Fruit fly (Drosophila melanogaster) whole organism, embryonic: ENCODE results near the gene HDAC6.

ENCODE experiments used
- Adf1 ChIP-seq: fragments of 200-800 bp; sonication (Bioruptor generic); IDR thresholded peaks from 2 replicates; pipeline ENCODE4 v1.3.6; 2022; ENCODE audit warnings: missing biosample characterization, missing genetic modification characterization
- Aef1 ChIP-seq: fragments of 200-800 bp; sonication (Bioruptor generic); IDR thresholded peaks from 3 replicates; pipeline ENCODE4 v1.3.6; 2022; ENCODE audit warnings: missing biosample characterization, missing genetic modification characterization
- Atf-2 ChIP-seq: fragments of 200-800 bp; sonication (Bioruptor generic); optimal IDR thresholded peaks from 2 replicates; lab custom pipeline; 2016; ENCODE audit warnings: missing biosample characterization, missing genetic modification characterization
- CG10321 ChIP-seq: fragments of 200-800 bp; sonication (Bioruptor generic); IDR thresholded peaks from 2 replicates; pipeline ENCODE4 v1.3.6; 2022; ENCODE audit warnings: missing biosample characterization, missing genetic modification characterization
- CG12391 ChIP-seq: fragments of 200-800 bp; sonication (Bioruptor generic); optimal IDR thresholded peaks from 3 replicates; lab custom pipeline; 2018; ENCODE audit warnings: missing biosample characterization, mild to moderate bottlenecking, missing genetic modification characterization, moderate library complexity
- CG13123 ChIP-seq: fragments of 200-800 bp; sonication (Bioruptor generic); optimal IDR thresholded peaks from 2 replicates; lab custom pipeline; 2016; ENCODE audit warnings: missing biosample characterization, missing genetic modification characterization
- CG13624 ChIP-seq: fragments of 200-800 bp; sonication (Bioruptor generic); optimal IDR thresholded peaks from 2 replicates; lab custom pipeline; 2016; ENCODE audit warnings: missing biosample characterization, missing genetic modification characterization
- CG14860 ChIP-seq: fragments of 200-800 bp; sonication (Bioruptor generic); IDR thresholded peaks from 3 replicates; pipeline ENCODE4 v1.3.6; 2022; ENCODE audit warnings: missing biosample characterization, missing genetic modification characterization; ENCODE audit not compliant: partially characterized antibody
- CG14965 ChIP-seq: fragments of 200-800 bp; sonication (Bioruptor generic); optimal IDR thresholded peaks from 2 replicates; lab custom pipeline; 2016; ENCODE audit warnings: missing biosample characterization, missing genetic modification characterization, borderline replicate concordance
- CG15601 ChIP-seq: fragments of 200-800 bp; sonication (Bioruptor generic); optimal IDR thresholded peaks from 3 replicates; lab custom pipeline; 2019; ENCODE audit warnings: missing biosample characterization, mild to moderate bottlenecking, missing genetic modification characterization, moderate library complexity
- CG17328 ChIP-seq: fragments of 200-800 bp; sonication (Bioruptor generic); IDR thresholded peaks from 2 replicates; pipeline ENCODE4 v1.3.6; 2022; ENCODE audit warnings: missing biosample characterization, missing genetic modification characterization
- CG17385 ChIP-seq: fragments of 200-800 bp; sonication (Bioruptor generic); optimal IDR thresholded peaks from 3 replicates; lab custom pipeline; 2018; ENCODE audit warnings: missing biosample characterization, mild to moderate bottlenecking, missing genetic modification characterization
- CG2116 ChIP-seq: fragments of 200-800 bp; sonication (Bioruptor generic); optimal IDR thresholded peaks from 3 replicates; lab custom pipeline; 2018; ENCODE audit warnings: missing biosample characterization, mild to moderate bottlenecking, missing genetic modification characterization
- CG30403 ChIP-seq: fragments of 200-800 bp; sonication (Bioruptor generic); optimal IDR thresholded peaks from 3 replicates; lab custom pipeline; 2016; ENCODE audit warnings: missing biosample characterization, missing genetic modification characterization
- CG30431 ChIP-seq: fragments of 200-800 bp; sonication (Bioruptor generic); optimal IDR thresholded peaks from 2 replicates; lab custom pipeline; 2017; ENCODE audit warnings: missing biosample characterization, missing genetic modification characterization
- CG31441 ChIP-seq: fragments of 200-800 bp; sonication (Bioruptor generic); IDR thresholded peaks from 2 replicates; pipeline ENCODE4 v1.3.6; 2022; ENCODE audit warnings: missing biosample characterization, missing genetic modification characterization
- CG32772 ChIP-seq: fragments of 200-800 bp; sonication (Bioruptor generic); IDR thresholded peaks from 2 replicates; pipeline ENCODE4 v1.3.6; 2022; ENCODE audit warnings: missing biosample characterization, missing genetic modification characterization
- CG3407 ChIP-seq: fragments of 200-800 bp; sonication (Bioruptor generic); optimal IDR thresholded peaks from 2 replicates; lab custom pipeline; 2018; ENCODE audit warnings: missing biosample characterization, mild to moderate bottlenecking, missing genetic modification characterization
- CG3847 ChIP-seq: fragments of 200-800 bp; sonication (Bioruptor generic); IDR thresholded peaks from 2 replicates; pipeline ENCODE4 v1.3.6; 2022; ENCODE audit warnings: missing biosample characterization, missing genetic modification characterization
- CG4707 ChIP-seq: fragments of 200-800 bp; sonication (Bioruptor generic); optimal IDR thresholded peaks from 2 replicates; lab custom pipeline; 2018; ENCODE audit warnings: missing biosample characterization, mild to moderate bottlenecking, missing genetic modification characterization, moderate library complexity
- CG5953 ChIP-seq: fragments of 200-800 bp; sonication (Bioruptor generic); IDR thresholded peaks from 2 replicates; pipeline ENCODE4 v1.3.6; 2022; ENCODE audit warnings: missing biosample characterization, missing genetic modification characterization
- CG7271 ChIP-seq: fragments of 200-800 bp; sonication (Bioruptor generic); optimal IDR thresholded peaks from 2 replicates; lab custom pipeline; 2018; ENCODE audit warnings: missing biosample characterization, mild to moderate bottlenecking, missing genetic modification characterization, moderate library complexity
- CG7556 ChIP-seq: fragments of 200-800 bp; sonication (Bioruptor generic); optimal IDR thresholded peaks from 2 replicates; lab custom pipeline; 2017; ENCODE audit warnings: missing biosample characterization, mild to moderate bottlenecking, missing genetic modification characterization
- CG9876 ChIP-seq: fragments of 200-800 bp; sonication (Bioruptor generic); optimal IDR thresholded peaks from 2 replicates; lab custom pipeline; 2016; ENCODE audit warnings: missing biosample characterization, missing genetic modification characterization
- CTCF ChIP-seq: fragments of 200-800 bp; sonication (Bioruptor generic); optimal IDR thresholded peaks from 2 replicates; lab custom pipeline; 2017; ENCODE audit warnings: missing biosample characterization, mild to moderate bottlenecking, missing genetic modification characterization, moderate library complexity
- ERR ChIP-seq: fragments of 200-800 bp; sonication (Bioruptor generic); optimal IDR thresholded peaks from 2 replicates; lab custom pipeline; 2016; ENCODE audit warnings: missing biosample characterization, missing genetic modification characterization
- Fer1 ChIP-seq: fragments of 200-800 bp; sonication (Bioruptor generic); optimal IDR thresholded peaks from 2 replicates; lab custom pipeline; 2017; ENCODE audit warnings: missing biosample characterization, mild to moderate bottlenecking, missing genetic modification characterization
- HLH54F ChIP-seq: fragments of 200-800 bp; sonication (Bioruptor generic); optimal IDR thresholded peaks from 3 replicates; lab custom pipeline; 2016; ENCODE audit warnings: missing biosample characterization, missing genetic modification characterization
- Hr3 ChIP-seq: fragments of 200-800 bp; sonication (Bioruptor generic); optimal IDR thresholded peaks from 3 replicates; lab custom pipeline; 2016; ENCODE audit warnings: missing biosample characterization, missing genetic modification characterization
- NfI ChIP-seq: fragments of 200-800 bp; sonication (Bioruptor generic); optimal IDR thresholded peaks from 3 replicates; lab custom pipeline; 2018; ENCODE audit warnings: missing biosample characterization, mild to moderate bottlenecking, missing genetic modification characterization, moderate library complexity
- Oaz ChIP-seq: fragments of 200-800 bp; sonication (Bioruptor generic); IDR thresholded peaks from 2 replicates; pipeline ENCODE4 v1.3.6; 2022; ENCODE audit warnings: missing biosample characterization, missing genetic modification characterization
- Six4 ChIP-seq: fragments of 200-800 bp; sonication (Bioruptor generic); optimal IDR thresholded peaks from 2 replicates; lab custom pipeline; 2016; ENCODE audit warnings: missing biosample characterization, missing genetic modification characterization
- TFAM ChIP-seq: fragments of 200-800 bp; sonication (Bioruptor generic); optimal IDR thresholded peaks from 2 replicates; lab custom pipeline; 2017; ENCODE audit warnings: missing biosample characterization, missing genetic modification characterization, inconsistent platforms
- bbx ChIP-seq: fragments of 200-800 bp; sonication (Bioruptor generic); IDR thresholded peaks from 2 replicates; pipeline ENCODE4 v1.3.6; 2022; ENCODE audit warnings: missing biosample characterization, missing genetic modification characterization; ENCODE audit not compliant: partially characterized antibody
- br ChIP-seq: fragments of >200 bp; optimal IDR thresholded peaks from 2 replicates; lab custom pipeline; 2017
- caup ChIP-seq: fragments of 200-800 bp; sonication (Bioruptor generic); optimal IDR thresholded peaks from 3 replicates; lab custom pipeline; 2017; ENCODE audit warnings: missing biosample characterization, mild to moderate bottlenecking, missing genetic modification characterization, moderate library complexity; ENCODE audit not compliant: severe bottlenecking
- chif ChIP-seq, 2 experiments: fragments of 200-800 bp; sonication (Bioruptor generic); optimal IDR thresholded peaks; 3 replicates each; lab custom pipeline; 2016; ENCODE audit warnings: missing biosample characterization in 2 of 2, missing genetic modification characterization in 2 of 2
- fd64A ChIP-seq: fragments of 200-800 bp; sonication (Bioruptor generic); optimal IDR thresholded peaks from 3 replicates; lab custom pipeline; 2018; ENCODE audit warnings: missing biosample characterization, mild to moderate bottlenecking, missing genetic modification characterization
- fu2 ChIP-seq: fragments of 200-800 bp; sonication (Bioruptor generic); optimal IDR thresholded peaks from 2 replicates; lab custom pipeline; 2016; ENCODE audit warnings: missing biosample characterization, missing genetic modification characterization
- hbn ChIP-seq: fragments of 200-800 bp; sonication (Bioruptor generic); IDR thresholded peaks from 2 replicates; pipeline ENCODE4 v1.3.6; 2022; ENCODE audit warnings: missing biosample characterization, missing genetic modification characterization; ENCODE audit not compliant: partially characterized antibody
- pzg ChIP-seq: fragments of 200-800 bp; sonication (Bioruptor generic); optimal IDR thresholded peaks from 3 replicates; lab custom pipeline; 2018; ENCODE audit warnings: missing biosample characterization, mild to moderate bottlenecking, missing genetic modification characterization, moderate library complexity
- rib ChIP-seq: fragments of 200-800 bp; sonication (Bioruptor generic); IDR thresholded peaks from 2 replicates; pipeline ENCODE4 v1.3.6; 2022; ENCODE audit warnings: missing biosample characterization, missing genetic modification characterization
- scrt ChIP-seq: fragments of 200-800 bp; sonication (Bioruptor generic); optimal IDR thresholded peaks from 2 replicates; lab custom pipeline; 2018; ENCODE audit warnings: missing biosample characterization, mild to moderate bottlenecking, missing genetic modification characterization, moderate library complexity
- slp2 ChIP-seq: fragments of 200-800 bp; sonication (Bioruptor generic); optimal IDR thresholded peaks from 2 replicates; lab custom pipeline; 2016; ENCODE audit warnings: missing biosample characterization, missing genetic modification characterization
- sob ChIP-seq: fragments of 200-800 bp; sonication (Bioruptor generic); IDR thresholded peaks from 2 replicates; pipeline ENCODE4 v1.3.6; 2022; ENCODE audit warnings: missing biosample characterization, missing genetic modification characterization
- tin ChIP-seq: fragments of 200-800 bp; sonication (Bioruptor generic); optimal IDR thresholded peaks from 3 replicates; lab custom pipeline; 2016; ENCODE audit warnings: missing biosample characterization, missing genetic modification characterization
- tio ChIP-seq: fragments of 200-800 bp; sonication (Bioruptor generic); optimal IDR thresholded peaks from 2 replicates; lab custom pipeline; 2017; ENCODE audit warnings: missing biosample characterization, missing genetic modification characterization, inconsistent platforms
- tll ChIP-seq, 2 experiments: fragments of 200-800 bp in 1 of 2; fragments of >200 bp in 1 of 2; sonication (Bioruptor generic) in 1 of 2; optimal IDR thresholded peaks; 2 replicates each; lab custom pipeline; 2017 to 2019; ENCODE audit warnings: missing biosample characterization in 2 of 2, missing genetic modification characterization in 2 of 2, mild to moderate bottlenecking in 1 of 2, moderate library complexity in 1 of 2
- tna ChIP-seq: fragments of 200-800 bp; sonication (Bioruptor generic); IDR thresholded peaks from 2 replicates; pipeline ENCODE4 v1.3.6; 2022; ENCODE audit warnings: missing biosample characterization, missing genetic modification characterization; ENCODE audit not compliant: partially characterized antibody
- usp ChIP-seq: fragments of >200 bp; optimal IDR thresholded peaks from 2 replicates; lab custom pipeline; 2017; ENCODE audit warnings: missing biosample characterization, missing genetic modification characterization

Gene HDAC6

DNA sequence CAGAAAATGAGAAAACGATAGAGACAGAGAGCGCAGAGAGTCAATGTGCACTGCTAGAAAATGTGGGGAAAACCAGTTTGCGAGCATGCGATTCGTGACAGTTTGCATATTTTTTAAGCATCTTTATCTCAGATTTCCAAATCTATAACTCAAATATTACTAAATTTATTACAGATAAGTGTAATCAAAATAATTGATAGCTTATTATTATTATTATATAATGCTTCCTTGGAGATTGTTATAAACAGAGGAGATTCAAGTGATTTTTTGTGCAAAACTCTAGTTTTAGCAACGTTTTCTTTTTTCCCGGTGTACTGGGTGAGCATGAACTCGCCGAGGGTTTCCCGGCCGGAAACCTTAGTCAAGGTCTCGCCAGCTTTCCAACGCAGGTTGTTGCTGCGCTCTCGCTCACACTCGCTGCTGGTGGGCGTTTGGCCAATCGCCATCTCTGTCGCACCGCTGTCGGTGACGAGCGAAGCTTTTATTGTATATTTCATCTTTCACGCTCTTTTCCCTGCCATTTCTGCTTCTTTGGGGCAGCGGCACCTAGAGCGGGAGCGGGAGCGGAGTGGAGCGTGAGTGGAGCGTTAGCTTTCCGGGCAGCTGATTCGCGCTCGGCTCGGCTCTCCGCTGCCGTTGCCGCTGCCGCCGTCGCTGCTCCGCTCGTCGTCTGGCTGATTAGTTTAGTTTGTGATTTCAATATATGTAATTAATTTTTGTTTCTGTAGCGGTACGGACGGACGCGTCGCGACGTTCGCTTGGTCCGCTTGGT, 34.6 kb upstream of the HDAC6 start (continued):
- TF ChIP-seq Hr3: peak; percentile 97
- peak; percentile 99 for TF ChIP-seq CG7556 (GFP tag; lab: Kevin White, UChicago)
- TF ChIP-seq CG15601 (tag; lab: Kevin White, UChicago): peak; percentile 97
- peak; percentile 97 for TF ChIP-seq tio
- peak; percentile 95 for TF ChIP-seq Oaz (GFP tag; lab: Robert Waterston, UW)
- peak; percentile 76 for TF ChIP-seq fu2 (GFP tag; lab: Kevin White, UChicago)
- no peak for TF ChIP-seq tll (GFP tag; optimal IDR thresholded peaks at IDR 0.05; lab: Kevin White, UChicago)
- TF ChIP-seq caup (GFP tag; lab: Kevin White, UChicago): peak; percentile 98
- TF ChIP-seq Aef1 (GFP tag; lab: Robert Waterston, UW): peak; percentile 97
- no peak for TF ChIP-seq ERR (GFP tag; lab: Kevin White, UChicago)
- TF ChIP-seq NfI (GFP tag; lab: Kevin White, UChicago): peak; percentile 98
- TF ChIP-seq Six4: peak; percentile 94
- TF ChIP-seq tin (GFP tag; lab: Kevin White, UChicago): peak; percentile 95
- peak; percentile 96 for TF ChIP-seq CG30431
- TF ChIP-seq slp2 (GFP tag; lab: Kevin White, UChicago): peak; percentile 65
- peak; percentile 98 for TF ChIP-seq CG12391
- TF ChIP-seq Fer1: peak; percentile 99
- TF ChIP-seq CG2116 (GFP tag; lab: Kevin White, UChicago): peak; percentile 77
- peak; percentile 73 for TF ChIP-seq TFAM (GFP tag; lab: Kevin White, UChicago)
- peak; percentile 51 for TF ChIP-seq Atf-2
- TF ChIP-seq usp: no peak
- no peak for TF ChIP-seq CG9876
- peak; percentile 65 to 83 for TF ChIP-seq chif (GFP tag; optimal IDR thresholded peaks at IDR 0.05; lab: Kevin White, UChicago)
- peak; percentile 92 for TF ChIP-seq CG17328
- peak; percentile 90 for TF ChIP-seq CG13123 (GFP tag; lab: Kevin White, UChicago)
- TF ChIP-seq Adf1: peak; percentile 95
- TF ChIP-seq bbx (GFP tag; lab: Robert Waterston, UW): no peak
- TF ChIP-seq scrt: peak; percentile 96
- peak; percentile 98 for TF ChIP-seq CG3847 (GFP tag; lab: Robert Waterston, UW)
- peak; percentile 96 for TF ChIP-seq CG17385
- TF ChIP-seq sob (GFP tag; lab: Robert Waterston, UW): peak; percentile 97
- TF ChIP-seq CG4707 (GFP tag; lab: Kevin White, UChicago): peak; percentile 85
- TF ChIP-seq HLH54F (GFP tag; lab: Kevin White, UChicago): peak; percentile 77
- TF ChIP-seq CG14860: no peak
- no peak for TF ChIP-seq tna (GFP tag; lab: Robert Waterston, UW)
- TF ChIP-seq hbn (GFP tag; lab: Robert Waterston, UW): no peak; the same call in 1 of the 2 replicates
- TF ChIP-seq CG5953 (GFP tag; lab: Robert Waterston, UW): peak; percentile 91
- peak; percentile 66 for TF ChIP-seq CTCF (GFP tag; lab: Kevin White, UChicago)
- peak; percentile 87 for TF ChIP-seq fd64A (GFP tag; lab: Kevin White, UChicago)
- TF ChIP-seq CG30403 (GFP tag; lab: Kevin White, UChicago): peak; percentile 99
- peak; percentile 95 for TF ChIP-seq rib (GFP tag; lab: Robert Waterston, UW)
- TF ChIP-seq CG7271 (tag; lab: Kevin White, UChicago): peak; percentile 74
- TF ChIP-seq CG32772 (GFP tag; lab: Robert Waterston, UW): peak; percentile 96
- peak; percentile 87 for TF ChIP-seq CG10321 (GFP tag; lab: Robert Waterston, UW)
- TF ChIP-seq CG31441: peak; percentile 98
- TF ChIP-seq CG3407: peak; percentile 95
- no peak for TF ChIP-seq CG14965 (GFP tag; lab: Kevin White, UChicago)
- TF ChIP-seq pzg: peak; percentile 11
- no peak for TF ChIP-seq br (lab: Kevin White, UChicago)
- peak; percentile 77 for TF ChIP-seq CG13624 (GFP tag; lab: Kevin White, UChicago)
